Worm (Caenorhabditis elegans): Measurements from ENCODE around the gene nlp-52.

DNA sequence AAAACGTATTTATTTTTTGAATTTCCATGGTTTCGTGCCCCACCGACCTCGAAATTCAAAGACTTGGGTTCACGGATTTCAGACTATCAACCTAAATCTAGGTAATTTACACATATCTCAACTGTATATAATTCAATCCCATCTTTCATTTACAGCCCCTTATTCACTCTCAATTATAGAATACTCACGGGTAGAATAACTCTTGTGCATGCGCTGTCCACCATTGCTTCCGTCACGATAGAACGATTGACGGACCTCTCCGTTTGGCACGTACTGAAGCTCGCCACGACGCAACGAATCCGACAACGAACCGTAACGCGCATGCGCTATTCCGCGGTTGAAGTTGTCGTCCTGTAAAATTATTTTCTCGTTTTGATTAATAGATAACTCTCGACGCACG is 32.9 kb upstream of the nlp-52 start:
- no peak for TF ChIP-seq him-1 (tag; optimal IDR thresholded peaks at IDR 0.05)
- no peak for TF ChIP-seq W03F9.2 (tag; optimal IDR thresholded peaks at IDR 0.05)

All from whole organism, L4/young adult.